Fruit fly (Drosophila melanogaster) whole organism, embryonic: Measurements from ENCODE around the gene CG13920.

ENCODE experiments used
- Adf1 ChIP-seq: fragments of 200-800 bp; sonication (Bioruptor generic); IDR thresholded peaks from 2 replicates; pipeline ENCODE4 v1.3.6; 2022; ENCODE audit warnings: missing biosample characterization, missing genetic modification characterization
- CG10274 ChIP-seq: fragments of 200-800 bp; sonication (Bioruptor generic); optimal IDR thresholded peaks from 3 replicates; lab custom pipeline; 2017; ENCODE audit warnings: missing biosample characterization, mild to moderate bottlenecking, missing genetic modification characterization
- CG10321 ChIP-seq: fragments of 200-800 bp; sonication (Bioruptor generic); IDR thresholded peaks from 2 replicates; pipeline ENCODE4 v1.3.6; 2022; ENCODE audit warnings: missing biosample characterization, missing genetic modification characterization
- CG10366 ChIP-seq: fragments of 200-800 bp; sonication (Bioruptor generic); IDR thresholded peaks from 2 replicates; pipeline ENCODE4 v1.3.6; 2022; ENCODE audit warnings: missing biosample characterization, missing genetic modification characterization
- CG11504 ChIP-seq: fragments of 200-800 bp; sonication (Bioruptor generic); optimal IDR thresholded peaks from 3 replicates; lab custom pipeline; 2019; ENCODE audit warnings: missing biosample characterization, mild to moderate bottlenecking, missing genetic modification characterization, moderate library complexity
- CG15479 ChIP-seq: fragments of 200-800 bp; sonication (Bioruptor generic); optimal IDR thresholded peaks from 3 replicates; lab custom pipeline; 2019; ENCODE audit warnings: missing biosample characterization, mild to moderate bottlenecking, missing genetic modification characterization, moderate library complexity
- CG16863 ChIP-seq: fragments of 200-800 bp; sonication (Bioruptor generic); optimal IDR thresholded peaks from 3 replicates; lab custom pipeline; 2016; ENCODE audit warnings: missing biosample characterization, missing genetic modification characterization
- CG18599 ChIP-seq: fragments of 200-800 bp; sonication (Bioruptor generic); optimal IDR thresholded peaks from 3 replicates; lab custom pipeline; 2017; ENCODE audit warnings: missing biosample characterization, missing genetic modification characterization, mild to moderate bottlenecking, moderate library complexity, missing genetic modification reagents
- CG3065 ChIP-seq: fragments of 200-800 bp; sonication (Bioruptor generic); optimal IDR thresholded peaks from 2 replicates; lab custom pipeline; 2016; ENCODE audit warnings: missing biosample characterization, missing genetic modification characterization
- CG31388 ChIP-seq: fragments of 200-800 bp; sonication (Bioruptor generic); optimal IDR thresholded peaks from 2 replicates; lab custom pipeline; 2016; ENCODE audit warnings: missing biosample characterization, missing genetic modification characterization
- CG4360 ChIP-seq: fragments of 200-800 bp; sonication (Bioruptor generic); IDR thresholded peaks from 2 replicates; pipeline ENCODE4 v1.3.6; 2022; ENCODE audit warnings: missing biosample characterization, missing genetic modification characterization
- CG4424 ChIP-seq: fragments of 200-800 bp; sonication (Bioruptor generic); optimal IDR thresholded peaks from 3 replicates; lab custom pipeline; 2016; ENCODE audit warnings: missing biosample characterization, missing genetic modification characterization
- CG6254 ChIP-seq: fragments of 200-800 bp; sonication (Bioruptor generic); optimal IDR thresholded peaks from 3 replicates; lab custom pipeline; 2017; ENCODE audit warnings: mild to moderate bottlenecking, missing biosample characterization, missing genetic modification reagents, missing genetic modification characterization
- CG6654 ChIP-seq: fragments of 200-800 bp; sonication (Bioruptor generic); optimal IDR thresholded peaks from 2 replicates; lab custom pipeline; 2017; ENCODE audit warnings: missing biosample characterization, mild to moderate bottlenecking, missing genetic modification characterization
- CG6689 ChIP-seq: fragments of 200-800 bp; sonication (Bioruptor generic); IDR thresholded peaks from 2 replicates; pipeline ENCODE4 v1.3.6; 2022; ENCODE audit warnings: missing biosample characterization, missing genetic modification characterization
- CG7839 ChIP-seq: fragments of 200-800 bp; sonication (Bioruptor generic); optimal IDR thresholded peaks from 3 replicates; lab custom pipeline; 2018; ENCODE audit warnings: missing biosample characterization, mild to moderate bottlenecking, missing genetic modification characterization, moderate library complexity
- CTCF ChIP-seq: fragments of 200-800 bp; sonication (Bioruptor generic); optimal IDR thresholded peaks from 2 replicates; lab custom pipeline; 2017; ENCODE audit warnings: missing biosample characterization, mild to moderate bottlenecking, missing genetic modification characterization, moderate library complexity
- Dll ChIP-seq: fragments of 200-800 bp; sonication (Bioruptor generic); IDR thresholded peaks from 4 replicates; pipeline ENCODE4 v1.3.6; 2022; ENCODE audit warnings: missing biosample characterization, missing genetic modification characterization; ENCODE audit not compliant: partially characterized antibody
- Ets97D ChIP-seq: fragments of 200-800 bp; sonication (Bioruptor generic); optimal IDR thresholded peaks from 3 replicates; lab custom pipeline; 2016; ENCODE audit warnings: missing biosample characterization, missing genetic modification characterization
- GATAe ChIP-seq: fragments of 200-800 bp; sonication (Bioruptor generic); conservative IDR thresholded peaks from 2 replicates; pipeline ENCODE4 v1.3.6; 2022; ENCODE audit warnings: missing biosample characterization, missing genetic modification characterization
- Gug ChIP-seq: fragments of 200-800 bp; sonication (Bioruptor generic); IDR thresholded peaks from 4 replicates; pipeline ENCODE4 v1.3.6; 2022; ENCODE audit warnings: missing biosample characterization, missing genetic modification characterization
- H2.0 ChIP-seq: fragments of 200-800 bp; sonication (Bioruptor generic); IDR thresholded peaks from 2 replicates; pipeline ENCODE4 v1.3.6; 2022; ENCODE audit warnings: missing biosample characterization, missing genetic modification characterization
- HLHmδ ChIP-seq: fragments of 200-800 bp; sonication (Bioruptor generic); optimal IDR thresholded peaks from 2 replicates; lab custom pipeline; 2018; ENCODE audit warnings: missing biosample characterization, mild to moderate bottlenecking, missing genetic modification characterization, moderate library complexity
- Lim3 ChIP-seq: fragments of 200-800 bp; sonication (Bioruptor generic); IDR thresholded peaks from 2 replicates; pipeline ENCODE4 v1.3.6; 2022; ENCODE audit warnings: missing biosample characterization, missing genetic modification characterization
- NK7.1 ChIP-seq: fragments of 200-800 bp; sonication (Bioruptor generic); optimal IDR thresholded peaks from 3 replicates; lab custom pipeline; 2016; ENCODE audit warnings: missing biosample characterization, missing genetic modification characterization
- Ssrp ChIP-seq: fragments of 200-800 bp; sonication (Bioruptor generic); optimal IDR thresholded peaks from 2 replicates; lab custom pipeline; 2018; ENCODE audit warnings: missing biosample characterization, mild to moderate bottlenecking, missing genetic modification characterization, moderate library complexity
- Xbp1 ChIP-seq: fragments of 200-800 bp; sonication (Bioruptor generic); optimal IDR thresholded peaks from 3 replicates; lab custom pipeline; 2016; ENCODE audit warnings: missing biosample characterization, mild to moderate bottlenecking, missing genetic modification characterization
- ase ChIP-seq: fragments of 200-800 bp; sonication (Bioruptor generic); IDR thresholded peaks from 3 replicates; pipeline ENCODE4 v1.3.6; 2022; ENCODE audit warnings: missing biosample characterization, missing genetic modification characterization
- bsh ChIP-seq, 2 experiments: fragments of 200-800 bp; sonication (Bioruptor generic); optimal IDR thresholded peaks; 2 replicates each; lab custom pipeline; 2017 to 2018; ENCODE audit warnings: mild to moderate bottlenecking in 2 of 2, missing biosample characterization in 2 of 2, missing genetic modification characterization in 2 of 2, moderate library complexity in 1 of 2
- corto ChIP-seq: fragments of 200-800 bp; sonication (Bioruptor generic); optimal IDR thresholded peaks from 2 replicates; lab custom pipeline; 2016; ENCODE audit warnings: missing biosample characterization, mild to moderate bottlenecking, missing genetic modification characterization, moderate library complexity
- crol ChIP-seq: fragments of 200-800 bp; sonication (Bioruptor generic); IDR thresholded peaks from 2 replicates; pipeline ENCODE4 v1.3.6; 2022; ENCODE audit warnings: missing biosample characterization, missing genetic modification characterization
- dmrt11E ChIP-seq: fragments of 200-800 bp; sonication (Bioruptor generic); optimal IDR thresholded peaks from 3 replicates; lab custom pipeline; 2018; ENCODE audit warnings: missing biosample characterization, mild to moderate bottlenecking, missing genetic modification characterization, moderate library complexity
- ewg ChIP-seq: fragments of 200-800 bp; sonication (Bioruptor generic); optimal IDR thresholded peaks from 3 replicates; lab custom pipeline; 2017; ENCODE audit warnings: mild to moderate bottlenecking, missing biosample characterization, missing genetic modification reagents, missing genetic modification characterization
- exex ChIP-seq: fragments of 200-800 bp; sonication (Bioruptor generic); optimal IDR thresholded peaks from 4 replicates; lab custom pipeline; 2018; ENCODE audit warnings: missing biosample characterization, mild to moderate bottlenecking, missing genetic modification characterization, moderate library complexity
- fd3F ChIP-seq: fragments of 200-800 bp; sonication (Bioruptor generic); optimal IDR thresholded peaks from 2 replicates; lab custom pipeline; 2018; ENCODE audit warnings: missing biosample characterization, mild to moderate bottlenecking, missing genetic modification characterization, moderate library complexity
- fd96Cb ChIP-seq: fragments of 200-800 bp; sonication (Bioruptor generic); optimal IDR thresholded peaks from 2 replicates; lab custom pipeline; 2018; ENCODE audit warnings: missing biosample characterization, mild to moderate bottlenecking, missing genetic modification characterization, moderate library complexity
- gem ChIP-seq: fragments of 200-800 bp; sonication (Bioruptor generic); optimal IDR thresholded peaks from 2 replicates; lab custom pipeline; 2019; ENCODE audit warnings: missing biosample characterization, mild to moderate bottlenecking, missing genetic modification characterization, moderate library complexity
- grn ChIP-seq: fragments of 200-800 bp; sonication (Bioruptor generic); optimal IDR thresholded peaks from 3 replicates; lab custom pipeline; 2017; ENCODE audit warnings: missing biosample characterization, missing genetic modification characterization
- gro ChIP-seq: fragments of 200-800 bp; sonication (Bioruptor generic); optimal IDR thresholded peaks from 2 replicates; lab custom pipeline; 2016; ENCODE audit warnings: missing biosample characterization, missing genetic modification characterization
- gsb-n ChIP-seq: fragments of 200-800 bp; sonication (Bioruptor generic); optimal IDR thresholded peaks from 3 replicates; lab custom pipeline; 2018; ENCODE audit warnings: missing biosample characterization, mild to moderate bottlenecking, missing genetic modification characterization
- lmd ChIP-seq: fragments of 200-800 bp; sonication (Bioruptor generic); IDR thresholded peaks from 2 replicates; pipeline ENCODE4 v1.3.6; 2022; ENCODE audit warnings: missing biosample characterization, missing genetic modification characterization
- otp ChIP-seq: fragments of 200-800 bp; sonication (Bioruptor generic); IDR thresholded peaks from 3 replicates; pipeline ENCODE4, ENCODE4 v1.3.6; 2022; ENCODE audit warnings: missing biosample characterization, missing genetic modification characterization
- sens ChIP-seq: fragments of 200-800 bp; sonication (Bioruptor generic); peaks from one replicate; lab custom pipeline; 2016; ENCODE audit warnings: missing biosample characterization, missing genetic modification characterization
- seq ChIP-seq: fragments of 200-800 bp; sonication (Bioruptor generic); IDR thresholded peaks from 2 replicates; pipeline ENCODE4 v1.3.6; 2022; ENCODE audit warnings: missing biosample characterization, missing genetic modification characterization
- slbo ChIP-seq: fragments of 200-800 bp; sonication (Bioruptor generic); IDR thresholded peaks from 2 replicates; pipeline ENCODE4 v1.3.6; 2022; ENCODE audit warnings: missing biosample characterization, missing genetic modification characterization
- tin ChIP-seq: fragments of 200-800 bp; sonication (Bioruptor generic); optimal IDR thresholded peaks from 3 replicates; lab custom pipeline; 2016; ENCODE audit warnings: missing biosample characterization, missing genetic modification characterization
- tio ChIP-seq: fragments of 200-800 bp; sonication (Bioruptor generic); optimal IDR thresholded peaks from 2 replicates; lab custom pipeline; 2017; ENCODE audit warnings: missing biosample characterization, missing genetic modification characterization, inconsistent platforms
- tup ChIP-seq: fragments of 200-800 bp; sonication (Bioruptor generic); optimal IDR thresholded peaks from 2 replicates; lab custom pipeline; 2016; ENCODE audit warnings: missing biosample characterization, mild to moderate bottlenecking, missing genetic modification characterization, moderate library complexity
- wek ChIP-seq: fragments of 200-800 bp; sonication (Bioruptor generic); optimal IDR thresholded peaks from 3 replicates; lab custom pipeline; 2018; ENCODE audit warnings: missing biosample characterization, mild to moderate bottlenecking, missing genetic modification characterization, moderate library complexity
- wor ChIP-seq: fragments of 200-800 bp; sonication (Bioruptor generic); IDR thresholded peaks from 2 replicates; pipeline ENCODE4 v1.3.6; 2022; ENCODE audit warnings: missing biosample characterization, missing genetic modification characterization
- yki ChIP-seq: fragments of >200 bp; optimal IDR thresholded peaks from 3 replicates; lab custom pipeline; 2018

Gene CG13920

DNA sequence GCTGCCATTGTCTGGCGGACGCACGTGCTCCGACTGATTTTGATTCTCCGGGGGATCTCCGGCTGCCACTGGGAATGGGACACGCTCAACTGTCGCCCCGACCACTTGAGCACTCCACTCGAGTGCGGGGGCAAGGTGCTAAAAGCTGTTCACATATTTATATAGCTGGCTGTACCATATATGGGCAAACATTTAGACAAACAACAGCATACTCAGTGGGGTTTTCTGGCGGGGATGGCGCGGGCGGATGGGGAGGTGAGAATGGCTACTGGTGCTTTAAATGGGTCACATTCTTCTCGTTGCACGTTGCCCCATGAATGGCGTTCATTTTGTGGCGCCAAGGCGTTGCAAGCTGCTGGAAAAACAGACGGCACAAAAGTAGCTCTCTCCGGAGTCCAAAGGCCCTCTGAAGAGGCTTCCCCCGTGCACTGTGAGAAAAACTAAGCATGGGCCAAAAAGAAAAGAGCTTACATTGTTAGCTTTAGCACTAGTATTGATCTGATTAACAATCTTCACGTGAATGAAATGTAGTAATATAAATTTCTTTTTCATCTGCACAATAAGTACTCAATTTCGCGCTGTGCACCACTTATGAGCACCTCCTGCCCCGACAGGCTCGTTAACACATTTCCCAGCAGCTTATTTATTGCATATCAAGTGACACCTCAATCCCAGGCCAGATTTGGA, 42.1 kb downstream of the CG13920 start (continued):
- TF ChIP-seq ase (GFP tag; lab: Robert Waterston, UW) (peak; percentile 20; the same call in 1 of the 3 replicates), CG16863 (peak; percentile 5), HLHmδ (GFP tag; lab: Kevin White, UChicago) (peak; percentile 73), CG6654 (GFP tag; lab: Kevin White, UChicago) (peak; percentile 27), Adf1 (GFP tag; lab: Robert Waterston, UW) (no peak), Ets97D (GFP tag; lab: Kevin White, UChicago) (no peak), CG7839 (tag; lab: Kevin White, UChicago) (peak; percentile 60), fd3F (no peak), exex (tag; lab: Kevin White, UChicago) (no peak), dmrt11E (peak; percentile 39), Dll (GFP tag; lab: Robert Waterston, UW) (no peak), CG10366 (no peak), CG31388 (GFP tag; lab: Kevin White, UChicago) (no peak), gro (GFP tag; lab: Kevin White, UChicago) (no peak), CG10321 (no peak), CG3065 (GFP tag; lab: Kevin White, UChicago) (no peak), otp (peak; percentile 69; the same call in 2 of the 3 replicates), Ssrp (tag; lab: Kevin White, UChicago) (peak; percentile 26), sens (GFP tag; lab: Kevin White, UChicago) (peak; percentile 88), CG18599 (GFP tag; lab: Kevin White, UChicago) (peak; percentile 45), Gug (0 out of 4 replicates have a peak, but pooled peaks have one; percentile 11), CG6689 (GFP tag; lab: Robert Waterston, UW) (peak; percentile 30; the same call in 1 of the 2 replicates), yki (lab: Kevin White, UChicago) (no peak), CG4360 (GFP tag; lab: Robert Waterston, UW) (no peak), CG6254 (GFP tag; lab: Kevin White, UChicago) (peak; percentile 37), CG4424 (GFP tag; lab: Kevin White, UChicago) (peak; percentile 57), CTCF (GFP tag; lab: Kevin White, UChicago) (no peak), CG10274 (no peak), tin (GFP tag; lab: Kevin White, UChicago) (peak; percentile 54), grn (GFP tag; lab: Kevin White, UChicago) (peak; percentile 3), CG15479 (GFP tag; lab: Kevin White, UChicago) (no peak), tup (GFP tag; lab: Kevin White, UChicago) (peak; percentile 30), H2.0 (GFP tag; lab: Robert Waterston, UW) (peak; percentile 36), corto (GFP tag; lab: Kevin White, UChicago) (no peak), lmd (GFP tag; lab: Robert Waterston, UW) (peak; percentile 30; the same call in 1 of the 2 replicates), gsb-n (tag; lab: Kevin White, UChicago) (no peak), crol (peak; percentile 44), bsh (GFP tag; optimal IDR thresholded peaks at IDR 0.05; lab: Kevin White, UChicago) (peak; percentile 65), fd96Cb (tag; lab: Kevin White, UChicago) (peak; percentile 49), gem (tag; lab: Kevin White, UChicago) (peak; percentile 50), NK7.1 (GFP tag; lab: Kevin White, UChicago) (no peak), ewg (peak; percentile 6), slbo (GFP tag; lab: Robert Waterston, UW) (peak; percentile 28; the same call in 1 of the 2 replicates), tio (GFP tag; lab: Kevin White, UChicago) (peak; percentile 20), GATAe (GFP tag; lab: Robert Waterston, UW) (no peak), wek (GFP tag; lab: Kevin White, UChicago) (peak; percentile 71), wor (GFP tag; lab: Robert Waterston, UW) (no peak), seq (GFP tag; lab: Robert Waterston, UW) (peak; percentile 50; the same call in 1 of the 2 replicates), Xbp1 (peak; percentile 20), Lim3 (GFP tag; lab: Robert Waterston, UW) (no peak), CG11504 (tag; lab: Kevin White, UChicago) (peak; percentile 51)
